Worm (Caenorhabditis elegans) whole organism, L4/young adult: ENCODE measurements around the gene asns-2.
"Not testable (repeated sequence)": the region's sequence is repeated elsewhere in the genome, so short reads cannot be mapped to it uniquely, and the experiment has no call there.

Source experiments
- W03F9.2 ChIP-seq: fragments of 150-350 bp; optimal IDR thresholded peaks from 2 replicates; lab custom pipeline; 2014; ENCODE audit warnings: missing biosample characterization, missing genetic modification characterization
- dao-5 ChIP-seq: sonication (generic microtip); optimal IDR thresholded peaks from 2 replicates; lab custom pipeline; 2016; ENCODE audit warnings: missing genotype, missing genetic modification characterization, moderate library complexity, missing compliant biosample characterization
- him-1 ChIP-seq: sonication (generic microtip); optimal IDR thresholded peaks from 2 replicates; lab custom pipeline; 2016; ENCODE audit warnings: missing genotype, missing genetic modification reagents, missing genetic modification characterization, missing compliant biosample characterization

Gene asns-2

DNA sequence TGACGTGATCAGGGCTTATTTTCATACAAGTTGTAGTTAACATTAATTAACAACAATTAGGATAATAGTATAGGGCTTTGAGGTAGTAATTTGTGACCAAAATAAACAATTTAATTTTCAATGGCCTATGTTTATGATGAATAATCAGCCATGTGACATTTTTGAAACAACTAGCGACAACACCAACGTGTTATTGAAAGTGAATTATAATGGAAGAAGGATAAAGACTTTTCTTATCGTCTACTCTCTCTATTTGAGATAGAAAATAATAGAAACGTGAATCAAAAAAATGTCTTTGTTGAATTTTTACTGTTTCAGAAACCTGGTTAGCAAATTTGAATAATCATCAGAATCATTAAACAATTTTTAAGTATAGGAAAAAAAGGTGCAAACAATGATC, 12.9 kb downstream of the asns-2 start:
- TF ChIP-seq dao-5, result no peak
- TF ChIP-seq W03F9.2 (tag; lab: Kevin White, UChicago), result no peak
- no peak for TF ChIP-seq him-1 (tag; lab: Kevin White, UChicago)

DNA sequence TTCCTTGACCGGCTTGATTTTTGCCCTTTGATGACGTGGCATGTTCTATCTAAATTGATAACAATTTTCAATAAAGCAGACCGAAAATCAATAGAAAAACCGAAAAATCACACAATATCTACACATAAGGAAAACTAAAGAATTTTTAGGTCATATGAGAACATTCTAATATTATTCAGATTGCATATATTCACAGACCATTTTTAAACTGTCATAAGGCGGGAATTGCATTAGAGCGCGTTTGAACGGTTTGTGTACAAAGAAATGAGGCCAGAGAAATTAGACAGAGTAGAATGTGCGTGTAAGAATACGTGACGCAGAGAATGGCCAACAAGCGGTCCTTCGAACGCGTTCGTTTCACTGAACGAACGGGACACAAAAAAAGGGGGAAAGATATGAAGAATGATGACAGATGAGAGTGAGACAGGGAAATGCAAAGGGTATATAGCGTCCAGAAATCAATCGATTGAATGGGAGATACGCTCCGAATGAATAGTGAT, 13.7 kb downstream of the asns-2 start, which contains the start of gene M02D8.3:
TSS of gene M02D8.3 (minus strand) at position 51 of the 500 bp plus-strand sequence.
- peak; percentile 68 for TF ChIP-seq W03F9.2 (tag; lab: Kevin White, UChicago)
- no peak for TF ChIP-seq dao-5

DNA sequence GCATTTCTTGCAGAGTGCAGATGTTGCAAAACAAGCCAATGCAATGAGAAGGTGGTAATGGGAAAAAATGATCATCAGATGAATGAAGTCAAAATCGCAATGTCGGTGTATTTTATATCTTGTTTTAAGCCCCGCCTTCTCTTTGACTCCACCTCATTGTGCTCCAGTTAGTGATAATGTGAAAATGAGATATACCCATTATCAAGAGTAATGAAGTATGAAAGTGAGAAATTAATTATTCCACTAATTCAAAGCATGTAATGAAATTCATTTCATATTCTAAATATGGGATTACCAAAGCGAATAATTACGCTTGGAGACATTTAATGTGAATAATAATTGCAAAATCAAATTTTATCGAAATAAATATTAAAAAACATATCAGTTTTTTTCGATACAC, 18.9 kb downstream of the asns-2 start, which contains the start of gene M02D8.6:
TSS of gene M02D8.6 (minus strand) at position 101 of the 400 bp plus-strand sequence.
- TF ChIP-seq him-1 (tag; lab: Kevin White, UChicago); W03F9.2 (tag; lab: Kevin White, UChicago); dao-5: not testable (repeated sequence)

DNA sequence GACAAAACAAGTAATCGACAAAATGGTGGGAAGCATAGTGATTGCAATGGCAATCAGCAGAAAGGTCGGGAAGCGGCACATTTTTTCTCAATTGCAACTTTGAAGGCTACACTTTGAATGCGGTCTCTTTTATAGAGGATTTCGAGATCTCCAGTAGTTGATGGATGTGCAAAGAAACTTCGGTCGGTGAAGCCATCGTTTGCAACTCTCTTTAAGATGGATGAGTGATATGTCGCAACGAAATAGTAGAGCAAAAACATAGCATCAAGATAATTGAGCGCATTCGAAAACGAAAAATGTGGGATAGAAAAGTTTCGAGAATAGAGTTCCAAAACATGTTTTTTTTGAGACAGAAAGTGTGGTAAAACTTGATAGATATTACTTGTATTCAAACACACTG, 23.4 kb downstream of the asns-2 start, which contains the start of gene EGAP4.1:
TSS of gene EGAP4.1 (minus strand) at position 101 of the 400 bp plus-strand sequence.
- TF ChIP-seq him-1 (tag; lab: Kevin White, UChicago) (no peak), dao-5 (no peak), W03F9.2 (tag; lab: Kevin White, UChicago) (no peak)

DNA sequence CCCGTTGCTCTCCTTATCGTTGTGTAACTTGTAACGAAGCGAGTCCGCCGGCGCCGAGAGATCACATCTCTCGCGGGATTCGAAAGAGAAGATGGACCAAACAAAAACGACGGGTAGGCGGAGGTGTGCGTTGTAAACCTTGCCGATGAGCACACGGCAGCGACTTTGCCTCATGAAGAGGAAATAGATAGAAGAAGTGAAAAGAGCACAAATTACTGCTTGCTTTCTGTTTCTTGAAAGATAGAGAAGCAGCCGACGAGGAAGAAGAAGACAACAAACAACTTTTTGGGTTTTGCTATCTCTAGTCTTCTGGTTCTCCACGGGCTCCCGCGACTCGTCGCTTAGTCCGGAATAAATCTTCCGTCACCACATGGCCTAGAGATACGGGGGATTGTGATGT, 26.9 kb downstream of the asns-2 start:
- TF ChIP-seq him-1 (tag; lab: Kevin White, UChicago), result no peak
- no peak for TF ChIP-seq W03F9.2 (tag; lab: Kevin White, UChicago)
- no peak for TF ChIP-seq dao-5

DNA sequence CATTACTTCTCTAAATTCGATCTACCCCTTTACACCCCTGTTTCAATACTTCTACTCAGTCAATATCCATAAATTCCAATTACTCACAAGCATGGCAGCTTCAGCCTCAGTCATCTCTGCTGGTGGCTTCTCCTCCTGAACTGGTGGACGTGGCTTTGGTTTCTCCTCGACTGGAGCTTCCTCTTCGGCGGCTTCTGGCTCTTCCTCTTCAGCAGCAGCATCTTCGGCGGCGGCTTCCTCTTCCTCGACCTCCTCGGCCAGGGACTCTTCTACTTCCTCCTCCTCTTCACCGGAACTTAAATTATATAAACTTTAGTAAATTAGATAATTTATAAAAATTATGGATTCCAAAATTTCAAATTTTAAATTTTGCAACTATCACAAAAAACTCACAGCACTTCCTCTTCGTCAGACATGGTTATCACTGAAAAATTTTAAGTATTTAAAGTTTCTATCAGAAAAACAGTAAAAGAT, 27.6 kb downstream of the asns-2 start, which contains the start of gene tnt-2:
TSS of gene tnt-2 (minus strand) at position 424 of the 474 bp plus-strand sequence.
- TF ChIP-seq dao-5, result no peak
- TF ChIP-seq him-1 (tag; lab: Kevin White, UChicago), result no peak
- TF ChIP-seq W03F9.2 (tag; lab: Kevin White, UChicago), result no peak

DNA sequence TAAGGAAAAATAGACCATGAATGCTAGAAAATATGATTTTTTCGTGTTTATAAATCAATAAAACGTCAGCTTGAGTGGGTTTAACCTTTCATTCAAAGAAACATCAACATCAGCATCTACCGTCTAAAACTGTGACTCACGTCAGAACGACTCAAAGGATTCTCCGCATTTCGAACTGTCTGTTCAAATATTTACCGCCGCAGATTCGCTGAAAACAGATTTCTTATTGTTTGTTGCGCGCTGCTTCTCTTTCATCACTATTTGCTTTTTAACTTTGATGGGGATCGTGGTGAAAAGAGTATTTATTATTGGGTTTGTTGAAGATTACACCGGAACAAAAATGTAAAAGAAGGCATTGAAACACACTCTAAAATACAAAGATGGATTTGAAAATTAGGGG, 29.5 kb downstream of the asns-2 start:
- TF ChIP-seq W03F9.2 (tag; lab: Kevin White, UChicago) (no peak), him-1 (tag; lab: Kevin White, UChicago) (no peak), dao-5 (no peak)

DNA sequence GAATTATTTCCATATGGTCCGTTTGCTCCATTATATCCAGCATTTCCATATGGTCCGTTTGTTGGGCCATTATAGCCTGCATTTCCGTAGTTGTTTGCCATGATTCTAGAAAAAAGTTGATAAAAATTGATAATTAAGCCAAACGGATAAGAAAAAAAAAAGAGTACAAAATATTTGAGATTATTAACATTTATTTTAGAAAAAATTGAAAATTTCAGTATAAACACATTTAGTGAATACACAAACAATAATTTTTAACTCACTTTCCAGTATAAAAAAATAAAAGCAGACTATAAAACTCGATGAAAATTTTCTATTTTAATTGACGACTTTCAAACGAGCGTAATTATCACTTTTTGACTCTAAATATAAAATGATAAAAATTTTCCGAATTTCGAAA, 30.1 kb downstream of the asns-2 start, which contains the start of gene F53A9.9:
TSS of gene F53A9.9 (minus strand) at position 101 of the 400 bp plus-strand sequence.
- TF ChIP-seq him-1 (tag; lab: Kevin White, UChicago), result no peak
- no peak for TF ChIP-seq dao-5
- no peak for TF ChIP-seq W03F9.2 (tag; lab: Kevin White, UChicago)

DNA sequence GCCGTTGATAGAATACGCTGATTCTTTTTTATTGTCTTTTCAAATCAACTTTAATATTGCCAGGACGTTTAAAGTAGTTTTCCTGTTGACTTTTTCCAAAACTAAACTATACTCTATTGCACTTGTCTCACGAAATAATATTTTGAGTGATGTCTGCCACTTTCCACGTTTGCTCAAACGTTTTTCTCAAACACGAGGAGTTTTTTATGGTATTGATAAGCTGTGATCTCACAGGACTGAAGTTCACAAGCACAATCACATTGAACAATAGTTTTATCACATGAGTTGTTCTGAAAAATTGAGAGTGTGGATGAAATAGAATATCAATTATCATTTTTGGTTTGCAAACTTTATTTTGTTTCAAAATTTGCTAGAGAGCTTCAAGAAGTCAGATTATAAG, 30.9 kb downstream of the asns-2 start:
- TF ChIP-seq him-1 (tag; lab: Kevin White, UChicago) (no peak), W03F9.2 (tag; lab: Kevin White, UChicago) (no peak), dao-5 (no peak)

DNA sequence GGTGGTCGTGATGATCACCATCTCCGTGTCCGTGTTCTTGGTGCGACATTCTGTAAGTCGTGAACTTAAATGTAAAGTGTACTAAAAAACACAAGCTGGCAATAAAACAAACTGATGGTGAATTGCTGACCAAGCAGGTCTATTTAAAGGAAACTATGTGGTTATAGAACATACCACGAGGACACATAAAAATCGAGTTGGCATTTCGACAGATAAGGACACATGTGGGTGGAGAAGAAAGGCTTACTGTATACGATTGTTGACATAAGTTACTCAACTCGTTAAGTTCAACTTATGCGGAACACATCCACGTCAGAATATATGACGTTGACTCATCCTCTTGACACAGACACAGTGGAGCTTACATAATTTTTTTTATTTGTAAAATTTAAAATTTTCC, 31.9 kb downstream of the asns-2 start, which contains the start of gene F53A9.8:
TSS of gene F53A9.8 (minus strand) at position 49 of the 400 bp plus-strand sequence.
- no peak for TF ChIP-seq W03F9.2 (tag; lab: Kevin White, UChicago)
- no peak for TF ChIP-seq dao-5

DNA sequence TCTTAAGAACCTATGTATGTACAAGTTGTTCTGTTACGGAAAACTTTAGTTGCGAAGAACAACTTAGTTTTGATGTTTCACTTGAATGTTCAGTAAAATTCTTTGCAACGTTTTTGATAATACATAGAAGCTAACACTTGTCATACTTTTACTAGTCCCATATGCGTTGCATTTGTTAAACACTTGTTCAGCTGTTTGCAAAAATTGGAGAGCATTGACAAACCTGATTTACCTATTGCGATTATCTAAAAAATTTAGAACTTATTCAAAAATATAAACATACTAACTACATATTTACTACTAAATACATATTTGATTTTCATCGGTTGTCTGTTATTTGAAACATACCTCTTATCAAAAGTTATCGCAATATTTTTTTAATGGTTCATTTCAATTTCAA, 32.6 kb downstream of the asns-2 start:
- TF ChIP-seq him-1 (tag; lab: Kevin White, UChicago) (no peak), W03F9.2 (tag; lab: Kevin White, UChicago) (no peak), dao-5 (no peak)

DNA sequence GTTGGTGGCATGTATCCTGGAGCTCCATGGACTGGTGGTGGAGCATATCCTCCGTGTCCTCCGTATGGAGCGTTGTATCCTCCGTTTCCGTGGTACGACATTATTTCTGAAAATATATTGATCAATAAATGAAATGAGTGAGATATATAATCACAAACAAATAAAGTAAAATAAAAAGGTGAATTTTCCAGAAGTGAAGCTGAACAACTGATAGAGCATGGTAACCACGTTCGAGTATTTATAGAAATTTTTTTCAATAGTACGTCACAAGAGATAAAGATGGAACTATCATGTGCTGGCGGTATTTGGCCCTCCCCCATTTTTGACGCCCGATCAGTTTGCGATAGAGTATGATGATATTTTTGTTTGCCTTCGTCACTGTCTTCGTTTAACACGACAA, 33.9 kb downstream of the asns-2 start, which contains the start of gene F53A9.7:
TSS of gene F53A9.7 (minus strand) at position 101 of the 400 bp plus-strand sequence.
- TF ChIP-seq dao-5, result no peak
- no peak for TF ChIP-seq him-1 (tag; lab: Kevin White, UChicago)
- no peak for TF ChIP-seq W03F9.2 (tag; lab: Kevin White, UChicago)

DNA sequence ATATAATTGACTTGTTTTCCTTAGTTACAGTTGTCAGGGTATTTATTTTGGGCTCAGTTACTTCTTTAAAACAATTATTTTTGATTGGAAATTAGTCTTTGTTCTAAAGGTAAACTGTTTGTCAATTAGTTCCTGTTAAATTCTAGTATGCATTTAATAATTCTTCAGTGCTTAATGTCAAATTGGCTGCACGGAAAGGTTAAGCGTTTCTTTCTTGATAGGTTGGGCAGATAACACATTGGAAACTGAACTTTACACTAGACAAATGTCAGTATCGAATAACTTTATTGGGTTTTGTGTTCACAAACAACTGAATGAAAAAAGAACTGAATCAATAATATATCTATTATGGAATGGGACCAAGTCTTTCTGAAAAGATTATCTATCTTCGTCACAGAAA, 35.9 kb downstream of the asns-2 start:
- TF ChIP-seq W03F9.2 (tag; lab: Kevin White, UChicago) (no peak), dao-5 (no peak), him-1 (tag; lab: Kevin White, UChicago) (no peak)

DNA sequence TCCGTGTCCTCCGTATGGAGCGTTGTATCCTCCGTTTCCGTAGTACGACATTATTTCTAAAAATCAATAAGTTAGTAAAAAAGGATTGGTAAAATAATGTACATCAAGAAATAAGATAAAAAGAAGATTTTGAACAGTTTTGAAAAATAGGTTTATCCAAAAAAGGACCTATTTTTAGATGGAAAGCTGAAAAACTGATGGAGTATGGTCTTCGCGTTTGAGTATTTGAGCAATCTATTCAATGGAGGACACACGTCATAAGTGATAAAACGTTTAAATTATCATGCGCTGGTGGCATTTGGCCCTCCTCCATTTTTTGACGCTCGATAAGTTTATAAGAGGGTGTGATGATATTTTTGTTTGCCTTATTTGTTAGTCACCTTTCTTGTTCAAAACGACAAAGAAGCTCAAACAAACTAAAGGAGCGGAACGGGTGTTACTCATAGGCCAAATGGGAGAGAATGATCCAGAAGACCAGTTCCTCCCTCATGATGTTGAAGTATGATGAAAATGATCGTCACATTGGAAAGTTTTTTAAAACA, 36.9 kb downstream of the asns-2 start, which contains the start of gene F53A9.6:
TSS of gene F53A9.6 (minus strand) at position 51 of the 542 bp plus-strand sequence.
- no peak for TF ChIP-seq him-1 (tag; lab: Kevin White, UChicago)
- TF ChIP-seq W03F9.2 (tag; lab: Kevin White, UChicago), result no peak
